Fruit fly (Drosophila melanogaster): Measurements from ENCODE around the gene mthl1.

DNA sequence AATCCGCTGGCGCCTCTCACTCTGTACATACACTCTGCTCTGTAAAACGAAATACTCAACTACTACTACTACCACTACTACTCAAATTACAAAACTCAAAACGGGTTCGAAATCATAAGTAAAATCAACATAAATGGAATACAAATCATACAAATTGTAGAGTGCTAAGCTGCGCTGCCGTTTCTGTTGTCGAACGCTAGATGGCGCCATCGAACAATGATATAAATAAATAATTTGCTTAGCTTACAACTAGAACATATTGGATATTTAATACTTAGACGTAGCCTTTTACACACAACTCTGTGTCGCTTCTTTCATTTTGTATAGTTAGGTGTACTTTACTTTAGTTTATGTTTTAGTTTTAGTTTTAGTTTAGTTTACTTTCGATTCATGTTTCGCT is 16.2 kb upstream of the mthl1 start:
- TF ChIP-seq CG7101 (tag; optimal IDR thresholded peaks at IDR 0.05) (no peak), kay (GFP tag; ENCODE audit: borderline replicate concordance) (no peak), cnc (optimal IDR thresholded peaks at IDR 0.05) (no peak), CG5204 (GFP tag; optimal IDR thresholded peaks at IDR 0.05) (no peak), CG7045 (GFP tag; optimal IDR thresholded peaks at IDR 0.05) (no peak), CG33017 (tag; optimal IDR thresholded peaks at IDR 0.05) (no peak), Crg-1 (GFP tag; optimal IDR thresholded peaks at IDR 0.05) (no peak), Mnt (GFP tag; optimal IDR thresholded peaks at IDR 0.05) (no peak), Clk (GFP tag; optimal IDR thresholded peaks at IDR 0.05) (no peak), CG1620 (GFP tag; optimal IDR thresholded peaks at IDR 0.05) (no peak), CG11617 (GFP tag; optimal IDR thresholded peaks at IDR 0.05) (no peak), CG14711 (tag; optimal IDR thresholded peaks at IDR 0.05) (no peak), tj (GFP tag; optimal IDR thresholded peaks at IDR 0.05) (no peak), CG12768 (GFP tag; optimal IDR thresholded peaks at IDR 0.05) (no peak)
